Worm (Caenorhabditis elegans) whole organism, L3 larva: ENCODE data around the gene C28H8.8.

ENCODE experiments used
- tbx-2 ChIP-seq: sonication (generic microtip); optimal IDR thresholded peaks from 2 replicates; lab custom pipeline; 2016; ENCODE audit warnings: mild to moderate bottlenecking, missing genetic modification characterization, missing compliant biosample characterization
- unc-62 ChIP-seq: fragments of 150-350 bp; sonication (generic microtip); optimal IDR thresholded peaks from 4 replicates; lab custom pipeline; 2014; ENCODE audit warnings: missing biosample characterization, missing genetic modification reagents, missing genetic modification characterization

- TF ChIP-seq tbx-2 (tag; lab: Kevin White, UChicago) (no peak), unc-62 (GFP tag; lab: Kevin White, UChicago) (no peak)
Observed at ce11 chrIII:5914717-5915116, 26.1 kb upstream of the C28H8.8 start.
